Fruit fly (Drosophila melanogaster): ENCODE data around the gene alphaSnap.

DNA sequence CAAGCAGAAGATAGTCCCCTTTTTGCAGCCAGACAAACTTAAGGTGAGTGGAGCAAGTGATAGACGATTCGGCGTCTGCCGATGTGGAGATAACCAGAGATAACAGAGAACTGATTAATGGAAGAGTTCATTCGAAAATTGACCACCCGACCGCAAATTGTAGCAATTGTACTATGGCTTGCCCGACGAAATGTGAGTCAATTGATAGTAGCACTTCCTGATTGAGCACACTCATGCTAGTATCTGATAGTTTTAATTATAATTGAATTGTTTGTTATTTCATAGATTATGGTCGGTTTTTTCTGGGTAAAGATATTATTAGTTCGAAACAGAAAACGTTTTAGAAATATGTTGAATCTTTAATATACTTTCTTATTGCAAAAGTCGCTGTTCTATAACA is 40.9 kb downstream of the alphaSnap start:
- TF ChIP-seq CG8478 (optimal IDR thresholded peaks at IDR 0.05) (no peak), CTCF (optimal IDR thresholded peaks at IDR 0.05) (no peak)
